Worm (Caenorhabditis elegans) whole organism, L2 larva: ENCODE results near the gene col-118.

ENCODE experiments used
- C34F6.9 ChIP-seq: fragments of 150-350 bp; optimal IDR thresholded peaks from 2 replicates; lab custom pipeline; 2014; ENCODE audit warnings: missing biosample characterization, missing genetic modification characterization
- F13H6.1 ChIP-seq: sonication (generic microtip); optimal IDR thresholded peaks from 2 replicates; lab custom pipeline; 2016; ENCODE audit warnings: missing genetic modification characterization, missing compliant biosample characterization
- R02D3.7 ChIP-seq: fragments of 150-350 bp; optimal IDR thresholded peaks from 2 replicates; lab custom pipeline; 2014; ENCODE audit warnings: missing biosample characterization, missing genetic modification characterization
- Y55F3AM.14 ChIP-seq: fragments of 200-800 bp; sonication (Bioruptor generic); optimal IDR thresholded peaks from 2 replicates; lab custom pipeline; 2018; ENCODE audit warnings: mild to moderate bottlenecking, missing genetic modification characterization, missing compliant biosample characterization
- ZK546.5 ChIP-seq: sonication (generic microtip); optimal IDR thresholded peaks from 2 replicates; lab custom pipeline; 2017; ENCODE audit warnings: missing biosample characterization, missing genetic modification characterization
- alr-1 ChIP-seq: fragments of 150-350 bp; optimal IDR thresholded peaks from 2 replicates; lab custom pipeline; 2014; ENCODE audit warnings: missing biosample characterization, missing genetic modification characterization
- aly-2 ChIP-seq: fragments of 150-350 bp; optimal IDR thresholded peaks from 2 replicates; lab custom pipeline; 2014; ENCODE audit warnings: missing biosample characterization, missing genetic modification characterization
- ama-1 ChIP-seq: fragments of 150-350 bp; optimal IDR thresholded peaks from 2 replicates; lab custom pipeline; 2018; ENCODE audit warnings: inconsistent platforms
- blmp-1 ChIP-seq: sonication (generic microtip); optimal IDR thresholded peaks from 2 replicates; lab custom pipeline; 2017; ENCODE audit warnings: missing genetic modification characterization, mild to moderate bottlenecking, missing compliant biosample characterization, antibody characterized with exemption, moderate library complexity; ENCODE audit not compliant: insufficient read depth
- ceh-16 ChIP-seq: fragments of 150-350 bp; optimal IDR thresholded peaks from 2 replicates; lab custom pipeline; 2014; ENCODE audit warnings: missing biosample characterization, missing genetic modification characterization
- ceh-82 ChIP-seq: fragments of 150-350 bp; optimal IDR thresholded peaks from 2 replicates; lab custom pipeline; 2014; ENCODE audit warnings: missing biosample characterization, missing genetic modification characterization
- crh-2 ChIP-seq: sonication (generic microtip); optimal IDR thresholded peaks from 2 replicates; lab custom pipeline; 2017; ENCODE audit warnings: missing biosample characterization, missing genetic modification characterization
- dmd-4 ChIP-seq: sonication (generic microtip); optimal IDR thresholded peaks from 2 replicates; lab custom pipeline; 2017; ENCODE audit warnings: missing biosample characterization, missing genetic modification characterization
- egl-27 ChIP-seq: sonication (generic microtip); optimal IDR thresholded peaks from 3 replicates; lab custom pipeline; 2017; ENCODE audit warnings: missing biosample characterization, missing genetic modification reagents, missing genetic modification characterization
- elt-1 ChIP-seq: fragments of 150-350 bp; optimal IDR thresholded peaks from 2 replicates; lab custom pipeline; 2014; ENCODE audit warnings: missing biosample characterization, missing genetic modification characterization
- elt-3 ChIP-seq: sonication (generic microtip); optimal IDR thresholded peaks from 2 replicates; lab custom pipeline; 2017; ENCODE audit warnings: missing biosample characterization, missing genetic modification characterization
- fos-1 ChIP-seq: fragments of 150-350 bp; optimal IDR thresholded peaks from 2 replicates; lab custom pipeline; 2014; ENCODE audit warnings: missing biosample characterization, missing genetic modification characterization
- gmeb-1 ChIP-seq: fragments of 150-350 bp; optimal IDR thresholded peaks from 2 replicates; lab custom pipeline; 2014; ENCODE audit warnings: missing biosample characterization, missing genetic modification characterization
- lin-11 ChIP-seq: fragments of 150-350 bp; sonication (generic microtip); optimal IDR thresholded peaks from 2 replicates; lab custom pipeline; 2014; ENCODE audit warnings: missing biosample characterization, missing genetic modification characterization, inconsistent platforms, mixed read lengths
- lin-13 ChIP-seq: fragments of 150-350 bp; optimal IDR thresholded peaks from 2 replicates; lab custom pipeline; 2014; ENCODE audit warnings: missing biosample characterization, missing genetic modification reagents, missing genetic modification characterization
- lin-39 ChIP-seq: fragments of 150-350 bp; optimal IDR thresholded peaks from 2 replicates; lab custom pipeline; 2014; ENCODE audit warnings: missing biosample characterization, missing genetic modification reagents, missing genetic modification characterization
- lsy-2 ChIP-seq, 2 experiments: fragments of 150-350 bp in 1 of 2; sonication (generic microtip) in 1 of 2; optimal IDR thresholded peaks; 2 replicates each; lab custom pipeline; 2014 to 2017; ENCODE audit warnings: missing biosample characterization in 2 of 2, missing genetic modification characterization in 2 of 2
- mab-5 ChIP-seq: fragments of 150-350 bp; optimal IDR thresholded peaks from 2 replicates; lab custom pipeline; 2014; ENCODE audit warnings: missing biosample characterization, missing genetic modification characterization
- mbf-1 ChIP-seq: sonication (generic microtip); optimal IDR thresholded peaks from 2 replicates; lab custom pipeline; 2017; ENCODE audit warnings: missing biosample characterization, missing genetic modification characterization
- mdl-1 ChIP-seq, 2 experiments: fragments of 150-350 bp in 1 of 2; sonication (generic microtip) in 1 of 2; optimal IDR thresholded peaks; 2 replicates each; lab custom pipeline; 2017; ENCODE audit warnings: missing biosample characterization in 2 of 2, missing genetic modification characterization in 2 of 2
- nhr-10 ChIP-seq: sonication (generic microtip); optimal IDR thresholded peaks from 2 replicates; lab custom pipeline; 2017; ENCODE audit warnings: missing biosample characterization, missing genetic modification characterization
- nhr-11 ChIP-seq: fragments of 150-350 bp; optimal IDR thresholded peaks from 2 replicates; lab custom pipeline; 2014; ENCODE audit warnings: missing biosample characterization, missing genetic modification characterization
- nhr-12 ChIP-seq: fragments of 150-350 bp; optimal IDR thresholded peaks from 2 replicates; lab custom pipeline; 2014; ENCODE audit warnings: missing biosample characterization, missing genetic modification characterization
- nhr-129 ChIP-seq: fragments of 150-350 bp; optimal IDR thresholded peaks from 2 replicates; lab custom pipeline; 2014; ENCODE audit warnings: missing biosample characterization, missing genetic modification characterization
- nhr-21 ChIP-seq: fragments of 150-350 bp; optimal IDR thresholded peaks from 2 replicates; lab custom pipeline; 2014; ENCODE audit warnings: missing biosample characterization, missing genetic modification characterization
- nhr-23 ChIP-seq: fragments of 150-350 bp; optimal IDR thresholded peaks from 2 replicates; lab custom pipeline; 2014; ENCODE audit warnings: missing biosample characterization, missing genetic modification reagents, missing genetic modification characterization
- nhr-237 ChIP-seq: fragments of 150-350 bp; optimal IDR thresholded peaks from 2 replicates; lab custom pipeline; 2014; ENCODE audit warnings: missing biosample characterization, missing genetic modification characterization
- nhr-25 ChIP-seq: fragments of 150-350 bp; sonication (generic microtip); optimal IDR thresholded peaks from 3 replicates; lab custom pipeline; 2014; ENCODE audit warnings: missing biosample characterization, missing genetic modification characterization
- nhr-6 ChIP-seq: fragments of 150-350 bp; optimal IDR thresholded peaks from 2 replicates; lab custom pipeline; 2014; ENCODE audit warnings: missing biosample characterization, missing genetic modification characterization
- nhr-77 ChIP-seq: fragments of 150-350 bp; optimal IDR thresholded peaks from 2 replicates; lab custom pipeline; 2014; ENCODE audit warnings: missing biosample characterization, missing genetic modification characterization
- peb-1 ChIP-seq: fragments of 150-350 bp; optimal IDR thresholded peaks from 2 replicates; lab custom pipeline; 2014; ENCODE audit warnings: missing biosample characterization, missing genetic modification characterization
- sem-4 ChIP-seq: fragments of 150-350 bp; optimal IDR thresholded peaks from 2 replicates; lab custom pipeline; 2014; ENCODE audit warnings: missing biosample characterization, missing genetic modification reagents, missing genetic modification characterization
- skn-1 ChIP-seq: sonication (generic microtip); optimal IDR thresholded peaks from 2 replicates; lab custom pipeline; 2017; ENCODE audit warnings: missing biosample characterization, missing genetic modification characterization
- sma-3 ChIP-seq: sonication (generic microtip); optimal IDR thresholded peaks from 2 replicates; lab custom pipeline; 2016; ENCODE audit warnings: missing genetic modification reagents, missing genetic modification characterization, missing compliant biosample characterization
- sma-9 ChIP-seq, 2 experiments: fragments of 150-350 bp in 1 of 2; sonication (generic microtip) in 1 of 2; optimal IDR thresholded peaks; 2 replicates each; lab custom pipeline; 2014 to 2016; ENCODE audit warnings: missing genetic modification characterization in 2 of 2, mild to moderate bottlenecking in 1 of 2, missing biosample characterization in 1 of 2, missing compliant biosample characterization in 1 of 2, missing genetic modification reagents in 1 of 2, moderate library complexity in 1 of 2
- snpc-4 ChIP-seq: fragments of 150-350 bp; optimal IDR thresholded peaks from 2 replicates; lab custom pipeline; 2014; ENCODE audit warnings: missing biosample characterization, missing genetic modification characterization
- unc-39 ChIP-seq: fragments of 150-350 bp; optimal IDR thresholded peaks from 2 replicates; lab custom pipeline; 2014; ENCODE audit warnings: missing biosample characterization, missing genetic modification characterization
- unc-55 ChIP-seq: fragments of 150-350 bp; sonication (generic microtip); optimal IDR thresholded peaks from 3 replicates; lab custom pipeline; 2014; ENCODE audit warnings: missing biosample characterization, missing genetic modification reagents, missing genetic modification characterization
- unc-62 ChIP-seq: fragments of 150-350 bp; optimal IDR thresholded peaks from 2 replicates; lab custom pipeline; 2014; ENCODE audit warnings: missing biosample characterization, missing genetic modification reagents, missing genetic modification characterization
- zag-1 ChIP-seq: fragments of 150-350 bp; optimal IDR thresholded peaks from 2 replicates; lab custom pipeline; 2014; ENCODE audit warnings: missing biosample characterization, missing genetic modification characterization
- ztf-1 ChIP-seq: fragments of 200-800 bp; sonication (Bioruptor generic); conservative IDR thresholded peaks from 2 replicates; pipeline ENCODE4 v1.3.6; 2022; ENCODE audit warnings: missing genetic modification characterization, missing compliant biosample characterization
- ztf-11 ChIP-seq: sonication (generic microtip); optimal IDR thresholded peaks from 2 replicates; lab custom pipeline; 2017; ENCODE audit warnings: missing biosample characterization, missing genetic modification characterization
- ztf-4 ChIP-seq: fragments of 150-350 bp; optimal IDR thresholded peaks from 2 replicates; lab custom pipeline; 2014; ENCODE audit warnings: missing biosample characterization, missing genetic modification characterization

Gene col-118

ce11 chrIV:8827500-8827899, 20.5 kb upstream of the col-118 start, which contains the start of gene T28C6.7:
Gene T28C6.7, plus strand, starts transcription at chrIV:8827800.
- no peak for TF ChIP-seq Y55F3AM.14 (GFP tag; lab: Kevin White, UChicago)
- no peak for TF ChIP-seq ceh-16 (tag; lab: Kevin White, UChicago)
- TF ChIP-seq nhr-237 (tag; lab: Kevin White, UChicago), result no peak
- TF ChIP-seq aly-2 (tag; lab: Kevin White, UChicago), result no peak
- no peak for TF ChIP-seq sma-3 (GFP tag; lab: Kevin White, UChicago)
- TF ChIP-seq sma-9 (GFP tag; optimal IDR thresholded peaks at IDR 0.05; lab: Kevin White, UChicago), result no peak
- TF ChIP-seq sma-9 (tag; optimal IDR thresholded peaks at IDR 0.05; lab: Kevin White, UChicago), result no peak
- no peak for TF ChIP-seq unc-39 (tag; lab: Kevin White, UChicago)
- no peak for TF ChIP-seq lsy-2 (tag; optimal IDR thresholded peaks at IDR 0.05; lab: Kevin White, UChicago)
- TF ChIP-seq ztf-4 (tag; lab: Kevin White, UChicago), result no peak
- TF ChIP-seq unc-55 (GFP tag; lab: Kevin White, UChicago), result no peak
- no peak for TF ChIP-seq mab-5 (tag; lab: Kevin White, UChicago)
- no peak for TF ChIP-seq nhr-12 (tag; lab: Kevin White, UChicago)
- no peak for TF ChIP-seq C34F6.9 (tag; lab: Kevin White, UChicago)
- TF ChIP-seq dmd-4 (tag; lab: Kevin White, UChicago), result no peak
- TF ChIP-seq crh-2 (tag; lab: Kevin White, UChicago), result no peak
- no peak for TF ChIP-seq F13H6.1 (tag; lab: Kevin White, UChicago)
- no peak for TF ChIP-seq ama-1 (lab: Kevin White, UChicago)
- TF ChIP-seq ztf-1 (GFP tag; lab: Robert Waterston, UW), result no peak
- no peak for TF ChIP-seq nhr-23 (tag; lab: Kevin White, UChicago)

- TF ChIP-seq nhr-77 (tag; lab: Kevin White, UChicago) (no peak), elt-1 (tag; lab: Kevin White, UChicago) (no peak), ceh-82 (tag; lab: Kevin White, UChicago) (no peak), sem-4 (no peak), F13H6.1 (tag; lab: Kevin White, UChicago) (no peak), nhr-23 (tag; lab: Kevin White, UChicago) (no peak), aly-2 (tag; lab: Kevin White, UChicago) (no peak), dmd-4 (tag; lab: Kevin White, UChicago) (no peak), nhr-129 (peak; percentile 70), lin-11 (tag; lab: Kevin White, UChicago) (no peak), nhr-12 (tag; lab: Kevin White, UChicago) (no peak), egl-27 (tag; lab: Kevin White, UChicago) (no peak), peb-1 (tag; lab: Kevin White, UChicago) (no peak), ztf-4 (tag; lab: Kevin White, UChicago) (no peak), snpc-4 (tag; lab: Kevin White, UChicago) (no peak), ztf-1 (GFP tag; lab: Robert Waterston, UW) (no peak), mab-5 (tag; lab: Kevin White, UChicago) (no peak), alr-1 (tag; lab: Kevin White, UChicago) (no peak), unc-62 (GFP tag; lab: Kevin White, UChicago) (no peak), crh-2 (tag; lab: Kevin White, UChicago) (peak; percentile 37), fos-1 (tag; lab: Kevin White, UChicago) (peak; percentile 65), nhr-237 (tag; lab: Kevin White, UChicago) (no peak), sma-3 (GFP tag; lab: Kevin White, UChicago) (peak; percentile 69), zag-1 (no peak), nhr-25 (peak; percentile 66), ama-1 (lab: Kevin White, UChicago) (no peak), gmeb-1 (tag; lab: Kevin White, UChicago) (peak; percentile 42), skn-1 (tag; lab: Kevin White, UChicago) (no peak), lin-39 (tag; lab: Kevin White, UChicago) (no peak), nhr-11 (no peak), lin-13 (GFP tag; lab: Kevin White, UChicago) (no peak), nhr-6 (tag; lab: Kevin White, UChicago) (no peak), ZK546.5 (tag; lab: Kevin White, UChicago) (no peak), ceh-16 (tag; lab: Kevin White, UChicago) (no peak), Y55F3AM.14 (GFP tag; lab: Kevin White, UChicago) (no peak), lsy-2 (tag; optimal IDR thresholded peaks at IDR 0.05; lab: Kevin White, UChicago) (no peak), blmp-1 (tag; lab: Kevin White, UChicago) (peak; percentile 63), mbf-1 (no peak), sma-9 (GFP tag; optimal IDR thresholded peaks at IDR 0.05; lab: Kevin White, UChicago) (peak; percentile 60), sma-9 (tag; optimal IDR thresholded peaks at IDR 0.05; lab: Kevin White, UChicago) (no peak), unc-39 (tag; lab: Kevin White, UChicago) (no peak), unc-55 (GFP tag; lab: Kevin White, UChicago) (no peak), R02D3.7 (no peak), elt-3 (no peak), C34F6.9 (tag; lab: Kevin White, UChicago) (no peak), ztf-11 (no peak), mdl-1 (tag; optimal IDR thresholded peaks at IDR 0.05; lab: Kevin White, UChicago) (peak in 1 of 2 experiments; percentile 22), nhr-21 (peak; percentile 65), nhr-10 (no peak)
Measured at ce11 chrIV:8830591-8830990, 17.4 kb upstream of the col-118 start, which contains the start of gene T28C6.8. Gene T28C6.8, minus strand, starts transcription at chrIV:8830727.
